Fruit fly (Drosophila melanogaster) whole organism, larva: ENCODE results near the gene hid.

Experiments used
- noc ChIP-seq: fragments of 200-800 bp; sonication (Bioruptor generic); optimal IDR thresholded peaks from 3 replicates; lab custom pipeline; 2019; ENCODE audit warnings: missing biosample characterization, mild to moderate bottlenecking, missing genetic modification characterization, moderate library complexity

The hid gene

dm6 chr3L:18192858-18193478 is 7.5 kb upstream of the hid start:
- TF ChIP-seq noc (tag; lab: Kevin White, UChicago) = peak; percentile 71

- TF ChIP-seq noc (tag; lab: Kevin White, UChicago) = no peak
Measured at dm6 chr3L:18191555-18192135, 6.2 kb upstream of the hid start.

dm6 chr3L:18190484-18191220 is 5.2 kb upstream of the hid start:
- no peak for TF ChIP-seq noc (tag; lab: Kevin White, UChicago)

dm6 chr3L:18188473-18189087 is 3.1 kb upstream of the hid start:
- no peak for TF ChIP-seq noc (tag; lab: Kevin White, UChicago)

- no peak for TF ChIP-seq noc (tag; lab: Kevin White, UChicago)
Measured at dm6 chr3L:18187472-18188089, 2.1 kb upstream of the hid start.

dm6 chr3L:18186779-18187178 is 1.3 kb upstream of the hid start:
- TF ChIP-seq noc (tag; lab: Kevin White, UChicago) = no peak

- no peak for TF ChIP-seq noc (tag; lab: Kevin White, UChicago)
Measured at dm6 chr3L:18186313-18186625, 828 bp upstream of the hid start.

dm6 chr3L:18184762-18185161 is 679 bp downstream of the hid start:
- no peak for TF ChIP-seq noc (tag; lab: Kevin White, UChicago)

dm6 chr3L:18183928-18184327 is 1.5 kb downstream of the hid start:
- no peak for TF ChIP-seq noc (tag; lab: Kevin White, UChicago)

dm6 chr3L:18181900-18182299 is 3.5 kb downstream of the hid start:
- TF ChIP-seq noc (tag; lab: Kevin White, UChicago) = no peak

dm6 chr3L:18179564-18180201 is 5.8 kb downstream of the hid start:
- no peak for TF ChIP-seq noc (tag; lab: Kevin White, UChicago)

dm6 chr3L:18174833-18175232 is 10.6 kb downstream of the hid start:
- no peak for TF ChIP-seq noc (tag; lab: Kevin White, UChicago)

- TF ChIP-seq noc (tag; lab: Kevin White, UChicago) = no peak
Measured at dm6 chr3L:18173668-18174067, 11.8 kb downstream of the hid start.

- no peak for TF ChIP-seq noc (tag; lab: Kevin White, UChicago)
Measured at dm6 chr3L:18172064-18172696, 13.3 kb downstream of the hid start.

- no peak for TF ChIP-seq noc (tag; lab: Kevin White, UChicago)
Measured at dm6 chr3L:18171093-18171492, 14.3 kb downstream of the hid start.
